Worm (Caenorhabditis elegans): Measurements from ENCODE around the gene C44C10.11.

The C44C10.11 gene

ce11 chrX:11723781-11724201 is 13.6 kb upstream of the C44C10.11 start, which contains the start of gene D1053.4:
D1053.4 (minus strand) TSS chrX:11723800.
- peak; percentile 22 for TF ChIP-seq egl-27 (tag; optimal IDR thresholded peaks at IDR 0.05)
- no peak for TF ChIP-seq unc-55 (GFP tag; optimal IDR thresholded peaks at IDR 0.05)
- TF ChIP-seq fos-1 (tag; optimal IDR thresholded peaks at IDR 0.05) = peak; percentile 85
- TF ChIP-seq nhr-11 (tag; optimal IDR thresholded peaks at IDR 0.05) = no peak
- no peak for TF ChIP-seq Y55F3AM.14 (GFP tag; optimal IDR thresholded peaks at IDR 0.05)
- no peak for TF ChIP-seq unc-39 (tag; optimal IDR thresholded peaks at IDR 0.05)
- peak; percentile 18 for TF ChIP-seq F13H6.1 (tag; optimal IDR thresholded peaks at IDR 0.05)
- peak; percentile 8 for TF ChIP-seq gmeb-1 (tag; optimal IDR thresholded peaks at IDR 0.05)
- TF ChIP-seq lin-39 (tag; optimal IDR thresholded peaks at IDR 0.05) = no peak
- no peak for TF ChIP-seq nhr-21 (tag; optimal IDR thresholded peaks at IDR 0.05)
- TF ChIP-seq crh-2 (tag; optimal IDR thresholded peaks at IDR 0.05) = peak; percentile 76
- TF ChIP-seq sma-9 (GFP tag; optimal IDR thresholded peaks at IDR 0.05) = peak; percentile 47
- no peak for TF ChIP-seq sma-9 (tag; optimal IDR thresholded peaks at IDR 0.05)
- TF ChIP-seq nhr-237 (tag; optimal IDR thresholded peaks at IDR 0.05) = no peak
- TF ChIP-seq nhr-23 (tag; optimal IDR thresholded peaks at IDR 0.05) = no peak
- TF ChIP-seq blmp-1 (tag; optimal IDR thresholded peaks at IDR 0.05; ENCODE audit: insufficient read depth) = no peak
- no peak for TF ChIP-seq aly-2 (tag; optimal IDR thresholded peaks at IDR 0.05)
- no peak for TF ChIP-seq sma-3 (GFP tag; optimal IDR thresholded peaks at IDR 0.05)
- no peak for TF ChIP-seq R02D3.7 (tag; optimal IDR thresholded peaks at IDR 0.05)
- no peak for TF ChIP-seq C34F6.9 (tag; optimal IDR thresholded peaks at IDR 0.05)
- peak in 1 of 2 experiments; percentile 15 for TF ChIP-seq mdl-1 (tag; optimal IDR thresholded peaks at IDR 0.05)
- TF ChIP-seq zag-1 (tag; optimal IDR thresholded peaks at IDR 0.05) = no peak

ce11 chrX:11720058-11720457 is 9.9 kb upstream of the C44C10.11 start:
- TF ChIP-seq nhr-25 (tag; optimal IDR thresholded peaks at IDR 0.05) (peak; percentile 43), F13H6.1 (tag; optimal IDR thresholded peaks at IDR 0.05) (peak; percentile 4), egl-27 (tag; optimal IDR thresholded peaks at IDR 0.05) (no peak), mab-5 (tag; optimal IDR thresholded peaks at IDR 0.05) (no peak)

ce11 chrX:11718751-11719150 is 8.6 kb upstream of the C44C10.11 start:
- TF ChIP-seq F13H6.1 (tag; optimal IDR thresholded peaks at IDR 0.05) = peak; percentile 53
- no peak for TF ChIP-seq unc-39 (tag; optimal IDR thresholded peaks at IDR 0.05)
- TF ChIP-seq nhr-129 (tag; optimal IDR thresholded peaks at IDR 0.05) = peak; percentile 3

ce11 chrX:11716463-11716960 is 6.4 kb upstream of the C44C10.11 start, which contains the start of gene C44C10.9:
C44C10.9 (minus strand) TSS chrX:11716513.
- TF ChIP-seq blmp-1 (tag; optimal IDR thresholded peaks at IDR 0.05; ENCODE audit: insufficient read depth) (peak; percentile 28), nhr-25 (tag; optimal IDR thresholded peaks at IDR 0.05) (peak; percentile 42), lin-11 (tag; optimal IDR thresholded peaks at IDR 0.05) (no peak), ztf-1 (GFP tag; conservative IDR thresholded peaks at IDR 0.05) (no peak)

- TF ChIP-seq mab-5 (tag; optimal IDR thresholded peaks at IDR 0.05) = no peak
- no peak for TF ChIP-seq nhr-77 (tag; optimal IDR thresholded peaks at IDR 0.05)
- no peak for TF ChIP-seq sma-3 (GFP tag; optimal IDR thresholded peaks at IDR 0.05)
- TF ChIP-seq ztf-4 (tag; optimal IDR thresholded peaks at IDR 0.05) = no peak
- TF ChIP-seq lin-39 (tag; optimal IDR thresholded peaks at IDR 0.05) = no peak
- TF ChIP-seq nhr-10 (tag; optimal IDR thresholded peaks at IDR 0.05) = no peak
- no peak for TF ChIP-seq ceh-16 (tag; optimal IDR thresholded peaks at IDR 0.05)
- no peak for TF ChIP-seq zag-1 (tag; optimal IDR thresholded peaks at IDR 0.05)
- TF ChIP-seq aly-2 (tag; optimal IDR thresholded peaks at IDR 0.05) = no peak
- TF ChIP-seq nhr-129 (tag; optimal IDR thresholded peaks at IDR 0.05) = no peak
- TF ChIP-seq nhr-25 (tag; optimal IDR thresholded peaks at IDR 0.05) = no peak
- no peak for TF ChIP-seq gmeb-1 (tag; optimal IDR thresholded peaks at IDR 0.05)
- TF ChIP-seq R02D3.7 (tag; optimal IDR thresholded peaks at IDR 0.05) = no peak
- no peak for TF ChIP-seq peb-1 (tag; optimal IDR thresholded peaks at IDR 0.05)
Observed at ce11 chrX:11712230-11712853, 2.2 kb upstream of the C44C10.11 start, which contains the start of gene col-180. col-180 (minus strand) TSS chrX:11712280.
